Fruit fly (Drosophila melanogaster) whole organism, embryonic: Measurements from ENCODE around the gene CG12546.

ENCODE experiments used
- Asciz ChIP-seq: fragments of 200-800 bp; sonication (Bioruptor generic); optimal IDR thresholded peaks from 2 replicates; lab custom pipeline; 2017; ENCODE audit warnings: missing biosample characterization, mild to moderate bottlenecking, missing genetic modification characterization, missing genetic modification reagents
- CG12299 ChIP-seq: fragments of 200-800 bp; sonication (Bioruptor generic); optimal IDR thresholded peaks from 2 replicates; lab custom pipeline; 2018; ENCODE audit warnings: missing biosample characterization, mild to moderate bottlenecking, missing genetic modification characterization
- CG4820 ChIP-seq: fragments of 200-800 bp; sonication (Bioruptor generic); optimal IDR thresholded peaks from 3 replicates; lab custom pipeline; 2016; ENCODE audit warnings: missing biosample characterization, missing genetic modification characterization
- Poxn ChIP-seq: fragments of 200-800 bp; sonication (Bioruptor generic); IDR thresholded peaks from 2 replicates; pipeline ENCODE4 v1.3.6; 2022; ENCODE audit warnings: missing biosample characterization, missing genetic modification characterization
- gfzf ChIP-seq: fragments of 200-800 bp; sonication (Bioruptor generic); optimal IDR thresholded peaks from 2 replicates; lab custom pipeline; 2016; ENCODE audit warnings: missing biosample characterization, mild to moderate bottlenecking, missing genetic modification characterization, moderate library complexity

- TF ChIP-seq Poxn (GFP tag; lab: Robert Waterston, UW) (no peak), Asciz (GFP tag; lab: Kevin White, UChicago) (no peak), CG4820 (GFP tag; lab: Kevin White, UChicago) (no peak), CG12299 (tag; lab: Kevin White, UChicago) (no peak), gfzf (GFP tag; lab: Kevin White, UChicago) (no peak)
Measured at dm6 chr3L:22671699-22672276, 21.8 kb downstream of the CG12546 start.
